Worm (Caenorhabditis elegans): ENCODE measurements around the gene cyl-1.

DNA sequence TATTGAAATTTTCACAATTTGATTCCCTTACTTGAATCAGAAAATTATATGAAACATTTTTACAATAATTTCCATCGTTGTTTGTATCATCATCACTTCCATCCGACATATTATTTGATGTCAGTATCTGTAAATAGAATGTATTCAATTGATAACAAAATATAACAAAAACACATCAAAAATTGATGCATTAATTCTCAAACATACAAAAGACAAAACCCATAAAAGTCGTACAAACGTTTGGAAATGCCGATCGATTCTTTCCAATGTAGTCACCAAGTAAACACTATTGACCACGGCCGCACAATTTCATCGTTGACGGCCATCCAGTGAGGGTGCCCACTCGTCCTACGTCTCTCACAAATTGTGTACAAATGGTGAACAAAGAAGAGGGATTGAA lies 19.8 kb upstream of the cyl-1 start, which contains the start of gene add-2:
- TF ChIP-seq efl-1 (GFP tag; optimal IDR thresholded peaks at IDR 0.05): no peak
- TF ChIP-seq unc-62 (GFP tag; optimal IDR thresholded peaks at IDR 0.05): no peak
- no peak for TF ChIP-seq B0019.2 (GFP tag; conservative IDR thresholded peaks at IDR 0.05)
- no peak for TF ChIP-seq nhr-27 (tag; optimal IDR thresholded peaks at IDR 0.05)
- TF ChIP-seq fkh-3 (tag; optimal IDR thresholded peaks at IDR 0.05): no peak

Data from whole organism, young adult.